Fruit fly (Drosophila melanogaster) whole organism, adult: Measurements from ENCODE around the gene bou.
A peak's percentile ranks its signal among the peaks of the same experiment; 100 is the strongest.

ENCODE experiments used
- CG11617 ChIP-seq: fragments of 200-800 bp; sonication (Bioruptor generic); optimal IDR thresholded peaks from 2 replicates; lab custom pipeline; 2017; ENCODE audit warnings: mild to moderate bottlenecking, missing biosample characterization, missing genetic modification reagents, missing genetic modification characterization
- CG12768 ChIP-seq: fragments of 200-800 bp; sonication (Bioruptor generic); optimal IDR thresholded peaks from 2 replicates; lab custom pipeline; 2017; ENCODE audit warnings: missing biosample characterization, missing genetic modification characterization, mild to moderate bottlenecking, moderate library complexity, missing genetic modification reagents
- CG14711 ChIP-seq: fragments of 200-800 bp; sonication (Bioruptor generic); optimal IDR thresholded peaks from 2 replicates; lab custom pipeline; 2018; ENCODE audit warnings: missing biosample characterization, mild to moderate bottlenecking, missing genetic modification characterization, moderate library complexity
- CG1620 ChIP-seq: fragments of 200-800 bp; sonication (Bioruptor generic); optimal IDR thresholded peaks from 2 replicates; lab custom pipeline; 2016; ENCODE audit warnings: missing biosample characterization, missing genetic modification characterization
- CG33017 ChIP-seq: fragments of 200-800 bp; sonication (Bioruptor generic); optimal IDR thresholded peaks from 2 replicates; lab custom pipeline; 2018; ENCODE audit warnings: missing biosample characterization, mild to moderate bottlenecking, missing genetic modification characterization, moderate library complexity
- CG5204 ChIP-seq: fragments of 200-800 bp; sonication (Bioruptor generic); optimal IDR thresholded peaks from 2 replicates; lab custom pipeline; 2016; ENCODE audit warnings: missing biosample characterization, missing genetic modification characterization
- CG7045 ChIP-seq: fragments of 200-800 bp; sonication (Bioruptor generic); optimal IDR thresholded peaks from 2 replicates; lab custom pipeline; 2017; ENCODE audit warnings: missing biosample characterization, mild to moderate bottlenecking, missing genetic modification characterization
- CG7101 ChIP-seq: fragments of 200-800 bp; sonication (Bioruptor generic); optimal IDR thresholded peaks from 2 replicates; lab custom pipeline; 2018; ENCODE audit warnings: missing biosample characterization, mild to moderate bottlenecking, missing genetic modification characterization, moderate library complexity
- Clk ChIP-seq: fragments of 200-800 bp; sonication (Bioruptor generic); optimal IDR thresholded peaks from 2 replicates; lab custom pipeline; 2017; ENCODE audit warnings: missing biosample characterization, missing genetic modification characterization
- Crg-1 ChIP-seq: fragments of 200-800 bp; sonication (Bioruptor generic); optimal IDR thresholded peaks from 2 replicates; lab custom pipeline; 2016; ENCODE audit warnings: missing biosample characterization, missing genetic modification characterization
- Hr96 ChIP-seq: fragments of 200-800 bp; sonication (Bioruptor generic); optimal IDR thresholded peaks from 2 replicates; lab custom pipeline; 2016; ENCODE audit warnings: missing biosample characterization, missing genetic modification characterization
- Mnt ChIP-seq: fragments of 200-800 bp; sonication (Bioruptor generic); optimal IDR thresholded peaks from 2 replicates; lab custom pipeline; 2016; ENCODE audit warnings: missing biosample characterization, mild to moderate bottlenecking, missing genetic modification characterization
- bab1 ChIP-seq: fragments of 200-800 bp; sonication (Bioruptor generic); optimal IDR thresholded peaks from 3 replicates; lab custom pipeline; 2019; ENCODE audit warnings: missing biosample characterization, mild to moderate bottlenecking, missing genetic modification characterization, moderate library complexity
- cic ChIP-seq: fragments of 200-800 bp; sonication (Bioruptor generic); optimal IDR thresholded peaks from 2 replicates; lab custom pipeline; 2017; ENCODE audit warnings: missing biosample characterization, mild to moderate bottlenecking, missing genetic modification characterization, moderate library complexity
- cnc ChIP-seq, 2 experiments: fragments of >200 bp; optimal IDR thresholded peaks; 2 replicates each; lab custom pipeline; 2017
- kay ChIP-seq: fragments of 200-800 bp; sonication (Bioruptor generic); peaks from one replicate; lab custom pipeline; 2016; ENCODE audit warnings: missing biosample characterization, missing genetic modification characterization, borderline replicate concordance
- ovo ChIP-seq: fragments of 200-800 bp; sonication (Bioruptor generic); optimal IDR thresholded peaks from 2 replicates; lab custom pipeline; 2016; ENCODE audit warnings: missing biosample characterization, missing genetic modification characterization
- pad ChIP-seq: fragments of 200-800 bp; sonication (Bioruptor generic); optimal IDR thresholded peaks from 3 replicates; lab custom pipeline; 2017; ENCODE audit warnings: missing biosample characterization, missing genetic modification characterization, mild to moderate bottlenecking, moderate library complexity, missing genetic modification reagents
- tj ChIP-seq: fragments of 200-800 bp; sonication (Bioruptor generic); optimal IDR thresholded peaks from 3 replicates; lab custom pipeline; 2017; ENCODE audit warnings: missing biosample characterization, mild to moderate bottlenecking, missing genetic modification characterization, moderate library complexity
- toe ChIP-seq: fragments of 200-800 bp; sonication (Bioruptor generic); optimal IDR thresholded peaks from 2 replicates; lab custom pipeline; 2016; ENCODE audit warnings: missing biosample characterization, missing genetic modification characterization

Gene bou

DNA sequence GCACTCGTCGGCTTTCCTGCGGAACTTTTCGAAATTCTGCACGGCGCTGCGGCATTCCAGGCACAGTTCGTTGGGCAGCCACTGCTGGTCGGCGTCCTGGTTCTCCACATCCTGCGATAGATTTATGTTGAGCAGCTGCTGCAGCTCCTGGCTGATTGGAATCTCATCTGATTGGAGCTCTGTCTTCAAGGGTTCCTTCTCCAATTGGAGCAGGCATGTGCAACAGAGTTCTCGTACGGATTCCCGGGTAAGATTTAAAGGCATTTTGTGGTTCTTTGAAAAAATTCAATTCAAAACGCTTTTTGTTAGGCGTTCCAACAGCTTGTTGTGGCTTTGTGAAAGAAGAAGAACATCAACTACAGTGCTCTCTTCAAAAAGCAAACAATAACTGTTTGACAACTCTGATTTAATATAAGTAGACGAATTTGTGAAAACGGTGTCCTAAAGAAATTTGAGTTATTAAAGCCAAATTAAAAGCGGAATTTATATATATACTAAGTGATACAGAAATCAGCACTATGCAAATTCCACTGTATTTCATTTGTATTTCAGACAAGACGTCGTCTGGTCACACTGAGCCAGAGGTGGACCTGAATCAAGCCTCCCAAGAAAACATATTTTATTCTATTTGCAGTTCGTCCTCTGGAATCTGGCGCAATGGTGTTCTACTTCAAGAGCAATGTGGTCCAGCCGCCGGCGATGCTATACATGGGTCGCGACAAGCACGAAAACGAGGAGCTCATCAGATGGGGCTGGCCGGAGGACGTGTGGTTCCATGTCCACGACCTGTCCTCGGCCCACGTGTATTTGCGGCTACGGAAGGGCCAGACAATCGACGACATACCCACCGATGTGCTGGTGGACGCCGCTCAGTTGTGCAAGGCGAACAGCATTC lies 27.3 kb downstream of the bou start, which contains the start of the genes CG3032 and CG4593:
CG3032 (minus strand) TSS at position 562 of the 895 bp plus-strand sequence.
CG4593 (plus strand) TSS at position 568 of the 895 bp plus-strand sequence.
- TF ChIP-seq Hr96 (GFP tag; lab: Kevin White, UChicago) (peak; percentile 85), CG7045 (peak; percentile 68), Mnt (peak; percentile 83), CG33017 (tag; lab: Kevin White, UChicago) (peak; percentile 85), ovo (GFP tag; lab: Kevin White, UChicago) (peak; percentile 28), CG7101 (tag; lab: Kevin White, UChicago) (peak; percentile 96), CG5204 (peak; percentile 75), CG1620 (GFP tag; lab: Kevin White, UChicago) (peak; percentile 85), CG12768 (GFP tag; lab: Kevin White, UChicago) (peak; percentile 70), CG14711 (tag; lab: Kevin White, UChicago) (peak; percentile 93), Clk (no peak), pad (GFP tag; lab: Kevin White, UChicago) (peak; percentile 66), cic (GFP tag; lab: Kevin White, UChicago) (no peak), toe (GFP tag; lab: Kevin White, UChicago) (peak; percentile 63), tj (peak; percentile 53), cnc (optimal IDR thresholded peaks at IDR 0.05; lab: Kevin White, UChicago) (no peak), CG11617 (GFP tag; lab: Kevin White, UChicago) (peak; percentile 66), Crg-1 (GFP tag; lab: Kevin White, UChicago) (peak; percentile 76), kay (GFP tag; lab: Kevin White, UChicago) (peak; percentile 14), bab1 (GFP tag; lab: Kevin White, UChicago) (peak; percentile 93)

dm6 chrX:7014931-7015428 lies 28.7 kb downstream of the bou start:
- no peak for TF ChIP-seq Clk
- TF ChIP-seq cic (GFP tag; lab: Kevin White, UChicago): peak; percentile 98
- peak; percentile 66 for TF ChIP-seq Hr96 (GFP tag; lab: Kevin White, UChicago)
- peak; percentile 78 for TF ChIP-seq kay (GFP tag; lab: Kevin White, UChicago)
- TF ChIP-seq Mnt: peak; percentile 47
- peak; percentile 18 for TF ChIP-seq pad (GFP tag; lab: Kevin White, UChicago)
- peak; percentile 13 for TF ChIP-seq CG1620 (GFP tag; lab: Kevin White, UChicago)
- no peak for TF ChIP-seq CG33017 (tag; lab: Kevin White, UChicago)
- TF ChIP-seq CG11617 (GFP tag; lab: Kevin White, UChicago): peak; percentile 44
- TF ChIP-seq toe (GFP tag; lab: Kevin White, UChicago): peak; percentile 23
- TF ChIP-seq Crg-1 (GFP tag; lab: Kevin White, UChicago): peak; percentile 31
- TF ChIP-seq CG14711 (tag; lab: Kevin White, UChicago): peak; percentile 19
- no peak for TF ChIP-seq ovo (GFP tag; lab: Kevin White, UChicago)
- TF ChIP-seq CG5204: peak; percentile 2
- peak; percentile 43 for TF ChIP-seq CG7101 (tag; lab: Kevin White, UChicago)
- no peak for TF ChIP-seq CG12768 (GFP tag; lab: Kevin White, UChicago)
- no peak for TF ChIP-seq CG7045
- no peak for TF ChIP-seq cnc (optimal IDR thresholded peaks at IDR 0.05; lab: Kevin White, UChicago)
- peak; percentile 72 for TF ChIP-seq bab1 (GFP tag; lab: Kevin White, UChicago)
- no peak for TF ChIP-seq tj

- TF ChIP-seq CG7045 (no peak), CG1620 (GFP tag; lab: Kevin White, UChicago) (no peak), ovo (GFP tag; lab: Kevin White, UChicago) (no peak), Crg-1 (GFP tag; lab: Kevin White, UChicago) (no peak), Clk (no peak), cic (GFP tag; lab: Kevin White, UChicago) (no peak), CG14711 (tag; lab: Kevin White, UChicago) (no peak), tj (no peak), CG12768 (GFP tag; lab: Kevin White, UChicago) (no peak), pad (GFP tag; lab: Kevin White, UChicago) (no peak), Mnt (no peak), kay (GFP tag; lab: Kevin White, UChicago) (no peak), cnc (optimal IDR thresholded peaks at IDR 0.05; lab: Kevin White, UChicago) (no peak), bab1 (GFP tag; lab: Kevin White, UChicago) (no peak), CG11617 (GFP tag; lab: Kevin White, UChicago) (no peak), Hr96 (GFP tag; lab: Kevin White, UChicago) (no peak), CG33017 (tag; lab: Kevin White, UChicago) (no peak), CG5204 (no peak)
Measured at dm6 chrX:7034892-7035291, 48.6 kb downstream of the bou start.
